Worm (Caenorhabditis elegans) whole organism, L3 larva: ENCODE data around the gene C03B1.9.

Experiments used
- ZK546.5 ChIP-seq: sonication (generic microtip); optimal IDR thresholded peaks from 2 replicates; lab custom pipeline; 2017; ENCODE audit warnings: missing biosample characterization, missing genetic modification characterization
- aly-2 ChIP-seq: fragments of 150-350 bp; optimal IDR thresholded peaks from 2 replicates; lab custom pipeline; 2014; ENCODE audit warnings: missing biosample characterization, missing genetic modification characterization
- elt-2 ChIP-seq: sonication (generic microtip); optimal IDR thresholded peaks from 2 replicates; lab custom pipeline; 2016; ENCODE audit warnings: missing genetic modification reagents, mild to moderate bottlenecking, missing genetic modification characterization, missing compliant biosample characterization
- fkh-10 ChIP-seq: sonication (generic microtip); optimal IDR thresholded peaks from 2 replicates; lab custom pipeline; 2017; ENCODE audit warnings: missing biosample characterization, missing genetic modification reagents, missing genetic modification characterization
- nfya-1 ChIP-seq: sonication (generic microtip); optimal IDR thresholded peaks from 2 replicates; lab custom pipeline; 2017; ENCODE audit warnings: missing genetic modification characterization, mild to moderate bottlenecking, missing compliant biosample characterization, antibody characterized with exemption, moderate library complexity; ENCODE audit not compliant: insufficient read depth
- nhr-23 ChIP-seq: fragments of 150-350 bp; optimal IDR thresholded peaks from 2 replicates; lab custom pipeline; 2014; ENCODE audit warnings: missing biosample characterization, missing genetic modification reagents, missing genetic modification characterization
- nhr-28 ChIP-seq: fragments of 150-350 bp; optimal IDR thresholded peaks from 2 replicates; lab custom pipeline; 2014; ENCODE audit warnings: missing biosample characterization, missing genetic modification characterization
- nhr-67 ChIP-seq: fragments of 150-350 bp; optimal IDR thresholded peaks from 2 replicates; lab custom pipeline; 2014; ENCODE audit warnings: missing biosample characterization, missing genetic modification characterization
- nhr-77 ChIP-seq: fragments of 150-350 bp; optimal IDR thresholded peaks from 2 replicates; lab custom pipeline; 2014; ENCODE audit warnings: missing biosample characterization, missing genetic modification characterization
- sea-2 ChIP-seq: fragments of 150-350 bp; sonication (generic microtip); optimal IDR thresholded peaks from 4 replicates; lab custom pipeline; 2014; ENCODE audit warnings: missing biosample characterization, missing genetic modification reagents, missing genetic modification characterization
- unc-39 ChIP-seq: sonication (generic microtip); optimal IDR thresholded peaks from 4 replicates; lab custom pipeline; 2017; ENCODE audit warnings: missing biosample characterization, missing genetic modification characterization
- ztf-11 ChIP-seq: fragments of 150-350 bp; optimal IDR thresholded peaks from 2 replicates; lab custom pipeline; 2014; ENCODE audit warnings: missing biosample characterization, missing genetic modification characterization
- ztf-4 ChIP-seq: fragments of 150-350 bp; optimal IDR thresholded peaks from 2 replicates; lab custom pipeline; 2014; ENCODE audit warnings: missing biosample characterization, missing genetic modification characterization

DNA sequence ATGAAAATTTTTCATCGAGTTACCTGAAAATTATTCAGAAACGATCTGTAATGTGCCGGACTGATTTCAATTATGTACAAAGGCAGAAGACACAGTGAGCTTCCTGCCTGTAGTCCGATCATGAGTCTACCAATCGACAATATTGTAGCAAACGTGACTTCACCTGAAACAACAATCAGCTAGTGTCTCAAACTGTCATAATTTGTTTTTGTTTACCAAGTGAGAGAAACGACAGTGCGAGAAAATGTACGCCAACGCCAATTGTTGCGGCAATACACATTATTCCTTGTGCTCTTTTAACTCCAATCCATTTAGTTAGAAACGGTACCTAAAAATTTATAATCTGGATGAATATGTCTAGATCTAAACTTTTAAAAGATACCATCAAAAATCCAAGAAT lies 9.6 kb downstream of the C03B1.9 start:
- TF ChIP-seq elt-2, result peak; percentile 12
- no peak for TF ChIP-seq fkh-10
- TF ChIP-seq nfya-1 (tag; lab: Kevin White, UChicago), result no peak
- no peak for TF ChIP-seq nhr-28 (tag; lab: Kevin White, UChicago)
- TF ChIP-seq nhr-23 (tag; lab: Kevin White, UChicago), result no peak
- no peak for TF ChIP-seq nhr-67
- TF ChIP-seq ztf-11, result no peak
- TF ChIP-seq aly-2, result no peak
- TF ChIP-seq ztf-4 (tag; lab: Kevin White, UChicago), result no peak
- TF ChIP-seq ZK546.5 (tag; lab: Kevin White, UChicago), result no peak
- TF ChIP-seq sea-2 (GFP tag; lab: Kevin White, UChicago), result no peak
- TF ChIP-seq unc-39 (tag; lab: Kevin White, UChicago), result no peak
- no peak for TF ChIP-seq nhr-77 (tag; lab: Kevin White, UChicago)
